Worm (Caenorhabditis elegans): ENCODE results near the gene grl-28.

grl-28 gene

ce11 chrV:3548798-3549197 is 2.9 kb downstream of the grl-28 start, which contains the start of gene srw-130:
Gene srw-130, minus strand, starts transcription at chrV:3548898.
- TF ChIP-seq C34B4.2 (tag; optimal IDR thresholded peaks at IDR 0.05) (no peak), egl-13 (tag; optimal IDR thresholded peaks at IDR 0.05) (no peak), skn-1 (tag; optimal IDR thresholded peaks at IDR 0.05) (no peak), unc-86 (tag; optimal IDR thresholded peaks at IDR 0.05) (no peak), snu-23 (GFP tag; optimal IDR thresholded peaks at IDR 0.05) (no peak), sup-37 (GFP tag; optimal IDR thresholded peaks at IDR 0.05) (no peak), lin-15B (tag; optimal IDR thresholded peaks at IDR 0.05) (no peak)

- TF ChIP-seq fkh-8 (tag; optimal IDR thresholded peaks at IDR 0.05): no peak
- TF ChIP-seq egl-27 (tag; optimal IDR thresholded peaks at IDR 0.05): no peak
Measured at ce11 chrV:3546517-3546916, 5.1 kb downstream of the grl-28 start, which contains the start of gene srbc-68. Gene srbc-68, minus strand, starts transcription at chrV:3546617.

- no peak for TF ChIP-seq nhr-28 (tag; optimal IDR thresholded peaks at IDR 0.05)
- no peak for TF ChIP-seq ceh-90 (tag; optimal IDR thresholded peaks at IDR 0.05)
- no peak for TF ChIP-seq hlh-4 (tag; optimal IDR thresholded peaks at IDR 0.05)
- TF ChIP-seq ceh-88 (GFP tag; IDR thresholded peaks at IDR 0.05): no peak
- no peak for TF ChIP-seq ces-1 (GFP tag; optimal IDR thresholded peaks at IDR 0.05)
- no peak for TF ChIP-seq ceh-82 (tag; optimal IDR thresholded peaks at IDR 0.05)
- TF ChIP-seq unc-130 (tag; optimal IDR thresholded peaks at IDR 0.05): no peak
- TF ChIP-seq lin-35 (GFP tag; optimal IDR thresholded peaks at IDR 0.05): no peak
Measured at ce11 chrV:3543344-3543743, 8.3 kb downstream of the grl-28 start, which contains the start of gene nhr-222. Gene nhr-222, minus strand, starts transcription at chrV:3543444.

- TF ChIP-seq dsc-1 (tag; optimal IDR thresholded peaks at IDR 0.05) (no peak), vab-15 (tag; optimal IDR thresholded peaks at IDR 0.05) (no peak), nhr-12 (tag; optimal IDR thresholded peaks at IDR 0.05) (no peak), rnt-1 (tag; optimal IDR thresholded peaks at IDR 0.05) (no peak), C34B4.2 (tag; optimal IDR thresholded peaks at IDR 0.05) (no peak), irx-1 (tag; optimal IDR thresholded peaks at IDR 0.05) (no peak), nhr-77 (tag; optimal IDR thresholded peaks at IDR 0.05) (no peak), lin-14 (GFP tag; optimal IDR thresholded peaks at IDR 0.05) (no peak), fkh-10 (GFP tag; optimal IDR thresholded peaks at IDR 0.05) (no peak), fkh-4 (tag; optimal IDR thresholded peaks at IDR 0.05; ENCODE audit: borderline replicate concordance) (no peak), lin-13 (GFP tag; optimal IDR thresholded peaks at IDR 0.05) (no peak), sptf-1 (tag; optimal IDR thresholded peaks at IDR 0.05) (no peak), alr-1 (tag; optimal IDR thresholded peaks at IDR 0.05; ENCODE audit: borderline replicate concordance) (no peak), unc-98 (GFP tag; IDR thresholded peaks at IDR 0.05) (no peak), ztf-11 (tag; optimal IDR thresholded peaks at IDR 0.05) (no peak)
Measured at ce11 chrV:3541117-3541516, 10.5 kb downstream of the grl-28 start, which contains the start of gene srbc-67. Gene srbc-67, minus strand, starts transcription at chrV:3541217.

- TF ChIP-seq nhr-12 (tag; optimal IDR thresholded peaks at IDR 0.05): no peak
- TF ChIP-seq nhr-90 (tag; optimal IDR thresholded peaks at IDR 0.05; ENCODE audit: poor library complexity): no peak
- no peak for TF ChIP-seq tlp-1 (tag; optimal IDR thresholded peaks at IDR 0.05)
- no peak for TF ChIP-seq egl-27 (tag; optimal IDR thresholded peaks at IDR 0.05)
- TF ChIP-seq grh-1 (GFP tag; IDR thresholded peaks at IDR 0.05): no peak
- TF ChIP-seq C16A3.4 (tag; optimal IDR thresholded peaks at IDR 0.05): no peak
- TF ChIP-seq dsc-1 (tag; optimal IDR thresholded peaks at IDR 0.05): no peak
- TF ChIP-seq pag-3 (tag; optimal IDR thresholded peaks at IDR 0.05; ENCODE audit: borderline replicate concordance, insufficient read depth): no peak
- no peak for TF ChIP-seq unc-62 (GFP tag; optimal IDR thresholded peaks at IDR 0.05)
- no peak for TF ChIP-seq sptf-1 (tag; optimal IDR thresholded peaks at IDR 0.05)
- TF ChIP-seq fkh-4 (tag; optimal IDR thresholded peaks at IDR 0.05; ENCODE audit: borderline replicate concordance): no peak
Measured at ce11 chrV:3538307-3538706, 13.4 kb downstream of the grl-28 start, which contains the start of gene nhr-93. Gene nhr-93, minus strand, starts transcription at chrV:3538407.
